Fruit fly (Drosophila melanogaster): ENCODE results near the gene CG9014.

Gene CG9014

DNA sequence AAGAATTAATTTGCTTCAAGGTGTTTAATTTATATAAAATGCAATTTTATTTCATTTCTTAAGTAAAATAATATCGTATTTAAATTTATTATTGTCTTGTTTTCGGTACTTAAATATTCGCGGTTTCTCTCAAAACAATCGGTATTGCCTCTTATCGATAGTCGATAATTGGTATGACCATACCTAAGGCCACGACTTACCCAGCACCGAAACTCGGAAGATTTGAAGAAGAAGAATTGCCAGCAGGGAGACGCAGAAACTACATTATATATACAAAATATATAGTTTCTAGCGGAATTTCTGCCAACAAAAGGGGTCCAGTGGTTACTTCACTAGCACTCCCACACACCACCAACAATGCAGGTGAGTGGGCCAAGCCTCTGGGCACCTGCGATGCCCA, 47.4 kb upstream of the CG9014 start (continued):
- TF ChIP-seq vnd (GFP tag; IDR thresholded peaks at IDR 0.05; ENCODE audit: partially characterized antibody) (peak; percentile 40; the same call in 2 of the 3 replicates), CG2129 (GFP tag; IDR thresholded peaks at IDR 0.05; ENCODE audit: partially characterized antibody) (peak; percentile 41; the same call in 1 of the 2 replicates), MESR4 (GFP tag; optimal IDR thresholded peaks at IDR 0.05) (peak; percentile 80), sna (GFP tag; IDR thresholded peaks at IDR 0.05; ENCODE audit: partially characterized antibody) (peak; percentile 70), zfh1 (GFP tag; IDR thresholded peaks at IDR 0.05) (no peak), CG16813 (GFP tag; IDR thresholded peaks at IDR 0.05; ENCODE audit: partially characterized antibody) (peak; percentile 55; the same call in 2 of the 3 replicates), CG1647 (GFP tag; optimal IDR thresholded peaks at IDR 0.05) (no peak), CG9797 (GFP tag; optimal IDR thresholded peaks at IDR 0.05) (peak; percentile 70), CG14860 (GFP tag; IDR thresholded peaks at IDR 0.05; ENCODE audit: partially characterized antibody) (peak; percentile 51; the same call in 2 of the 3 replicates), tin (GFP tag; optimal IDR thresholded peaks at IDR 0.05) (no peak), gfzf (GFP tag; optimal IDR thresholded peaks at IDR 0.05) (peak; percentile 73), CG42726 (GFP tag; IDR thresholded peaks at IDR 0.05; ENCODE audit: partially characterized antibody) (peak; percentile 44; the same call in 1 of the 2 replicates), unc-4 (GFP tag; IDR thresholded peaks at IDR 0.05; ENCODE audit: partially characterized antibody) (peak; percentile 79), Bgb (GFP tag; IDR thresholded peaks at IDR 0.05; ENCODE audit: partially characterized antibody) (peak; percentile 65), exex (tag; optimal IDR thresholded peaks at IDR 0.05) (no peak), lab (GFP tag; optimal IDR thresholded peaks at IDR 0.05) (no peak), crol (GFP tag; IDR thresholded peaks at IDR 0.05) (no peak), pzg (GFP tag; optimal IDR thresholded peaks at IDR 0.05) (peak; percentile 69), CG12299 (tag; optimal IDR thresholded peaks at IDR 0.05) (no peak), nerfin-2 (GFP tag; IDR thresholded peaks at IDR 0.05; ENCODE audit: partially characterized antibody) (peak; percentile 67), Hand (GFP tag; optimal IDR thresholded peaks at IDR 0.05) (no peak), HLH4C (GFP tag; IDR thresholded peaks at IDR 0.05; ENCODE audit: partially characterized antibody) (peak; percentile 62), hbn (GFP tag; IDR thresholded peaks at IDR 0.05; ENCODE audit: partially characterized antibody) (peak; percentile 65), CG10366 (GFP tag; IDR thresholded peaks at IDR 0.05) (no peak), tio (GFP tag; optimal IDR thresholded peaks at IDR 0.05) (no peak), Opbp (GFP tag; IDR thresholded peaks at IDR 0.05; ENCODE audit: partially characterized antibody) (peak; percentile 75), CG15601 (tag; optimal IDR thresholded peaks at IDR 0.05) (peak; percentile 1), HmgZ (tag; optimal IDR thresholded peaks at IDR 0.05) (peak; percentile 38), CkIIα-i1 (GFP tag; IDR thresholded peaks at IDR 0.05) (no peak), Neu2 (GFP tag; optimal IDR thresholded peaks at IDR 0.05; ENCODE audit: borderline replicate concordance) (no peak), CG15269 (tag; optimal IDR thresholded peaks at IDR 0.05) (no peak), CG4617 (GFP tag; optimal IDR thresholded peaks at IDR 0.05; ENCODE audit: borderline replicate concordance) (peak; percentile 80)

DNA sequence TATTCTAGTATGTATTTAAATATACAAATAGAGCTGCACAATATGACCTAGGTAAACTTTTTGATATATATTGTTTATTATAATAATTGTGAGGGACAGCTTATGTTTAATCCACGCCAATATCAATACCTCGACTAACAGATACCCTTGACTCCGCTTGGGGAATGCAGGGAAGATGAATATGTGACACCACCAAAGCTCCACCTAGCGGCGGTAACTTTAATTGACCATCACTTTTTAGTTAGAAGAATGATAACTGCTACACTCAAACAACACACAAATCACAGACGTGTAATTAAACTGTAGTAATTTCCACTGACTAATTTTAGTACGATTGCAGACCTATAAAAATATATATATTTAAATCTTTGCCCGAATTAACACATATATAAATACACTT, 39.7 kb upstream of the CG9014 start:
- TF ChIP-seq Lim3 (GFP tag; IDR thresholded peaks at IDR 0.05), result no peak
- no peak for TF ChIP-seq CG4707 (GFP tag; optimal IDR thresholded peaks at IDR 0.05)
- peak; percentile 73 for TF ChIP-seq CG10979 (tag; optimal IDR thresholded peaks at IDR 0.05)
- TF ChIP-seq CTCF (GFP tag; optimal IDR thresholded peaks at IDR 0.05), result peak; percentile 67
- TF ChIP-seq Fer2 (tag; optimal IDR thresholded peaks at IDR 0.05), result no peak

DNA sequence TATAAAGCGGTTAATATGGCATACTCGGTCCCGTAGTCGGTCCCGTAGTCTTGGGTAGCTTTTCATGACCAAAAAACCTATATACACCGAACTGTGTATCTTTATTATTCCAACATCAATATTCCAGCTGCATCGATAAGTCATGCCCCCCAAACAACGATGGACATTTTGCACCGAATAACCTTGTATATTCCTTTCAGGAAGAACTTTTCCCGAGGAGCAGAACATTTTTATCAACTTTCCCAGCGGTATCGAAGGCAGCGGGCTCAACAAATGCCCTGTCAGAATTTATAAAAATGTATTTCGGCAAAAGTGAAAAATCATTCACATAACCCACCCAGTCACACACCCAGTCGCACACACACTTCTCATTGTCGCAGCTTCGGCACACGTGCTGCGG, 23.2 kb upstream of the CG9014 start, which contains the start of gene TM9SF4:
Gene TM9SF4, plus strand, starts transcription at position 301 of the 400 bp plus-strand sequence.
- TF ChIP-seq stwl (tag; optimal IDR thresholded peaks at IDR 0.05) (no peak), luna (GFP tag; optimal IDR thresholded peaks at IDR 0.05) (no peak), CG7372 (GFP tag; IDR thresholded peaks at IDR 0.05) (no peak), ranshi (GFP tag; IDR thresholded peaks at IDR 0.05) (no peak), Pdp1 (GFP tag; optimal IDR thresholded peaks at IDR 0.05) (no peak), wor (GFP tag; IDR thresholded peaks at IDR 0.05) (no peak), dm (GFP tag; optimal IDR thresholded peaks at IDR 0.05) (no peak), Scr (GFP tag; IDR thresholded peaks at IDR 0.05; ENCODE audit: partially characterized antibody) (no peak), CG4404 (GFP tag; IDR thresholded peaks at IDR 0.05) (no peak), CG15514 (GFP tag; optimal IDR thresholded peaks at IDR 0.05) (no peak), Trl (optimal IDR thresholded peaks at IDR 0.05) (no peak), Trl (GFP tag; optimal IDR thresholded peaks at IDR 0.05) (no peak), tx (GFP tag; optimal IDR thresholded peaks at IDR 0.05) (no peak)

Data from whole organism, embryonic.